Worm (Caenorhabditis elegans): Measurements from ENCODE around the gene F42H10.6.

DNA sequence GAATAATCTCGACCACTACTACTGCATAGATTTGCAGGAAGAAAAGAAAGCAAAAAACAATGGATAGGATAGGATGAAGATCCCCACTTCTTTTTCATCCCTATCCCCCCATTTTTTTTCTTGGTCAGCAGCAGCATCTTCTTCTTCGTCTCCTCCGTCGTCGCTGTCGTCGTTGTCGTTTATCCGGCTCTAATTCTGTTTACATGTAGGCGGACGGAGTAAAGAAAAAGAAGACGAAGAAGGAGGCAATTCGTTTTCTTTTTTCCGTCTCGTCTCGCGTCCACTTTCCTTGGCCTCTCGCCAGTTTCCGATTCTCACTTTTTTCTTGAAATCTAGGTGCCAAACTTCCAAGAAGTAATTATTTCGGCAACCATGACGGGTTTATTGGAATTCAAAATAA, 31.5 kb upstream of the F42H10.6 start:
- TF ChIP-seq ama-1 (optimal IDR thresholded peaks at IDR 0.05) (no peak), hnd-1 (tag; optimal IDR thresholded peaks at IDR 0.05) (no peak), hmbx-1 (tag; optimal IDR thresholded peaks at IDR 0.05) (no peak), ceh-13 (GFP tag; optimal IDR thresholded peaks at IDR 0.05) (no peak), flt-1 (GFP tag; IDR thresholded peaks at IDR 0.05) (no peak), scrt-1 (GFP tag; IDR thresholded peaks at IDR 0.05) (no peak), hmg-4 (GFP tag; optimal IDR thresholded peaks at IDR 0.05) (peak; percentile 23)
